Worm (Caenorhabditis elegans) whole organism, L1 larva: ENCODE results near the gene E02H1.6.
A peak's percentile ranks its signal among the peaks of the same experiment; 100 is the strongest.

Experiments
- C04F5.9 ChIP-seq: sonication (generic microtip); optimal IDR thresholded peaks from 2 replicates; lab custom pipeline; 2016; ENCODE audit warnings: missing genetic modification characterization, missing compliant biosample characterization
- C16A3.4 ChIP-seq: fragments of 150-350 bp; optimal IDR thresholded peaks from 2 replicates; lab custom pipeline; 2014; ENCODE audit warnings: missing biosample characterization, missing genetic modification characterization
- C34B4.2 ChIP-seq: sonication (generic microtip); optimal IDR thresholded peaks from 2 replicates; lab custom pipeline; 2017; ENCODE audit warnings: mild to moderate bottlenecking, missing genetic modification characterization, missing compliant biosample characterization
- F16B12.6 ChIP-seq: fragments of 150-350 bp; optimal IDR thresholded peaks from 2 replicates; lab custom pipeline; 2014; ENCODE audit warnings: missing biosample characterization, missing genetic modification characterization
- Y116A8C.19 ChIP-seq: sonication (generic microtip); optimal IDR thresholded peaks from 2 replicates; lab custom pipeline; 2016; ENCODE audit warnings: missing compliant biosample characterization, missing genetic modification characterization, borderline replicate concordance
- aly-2 ChIP-seq: fragments of 150-350 bp; optimal IDR thresholded peaks from 2 replicates; lab custom pipeline; 2014; ENCODE audit warnings: missing biosample characterization, missing genetic modification characterization
- ama-1 ChIP-seq: fragments of 150-350 bp; optimal IDR thresholded peaks from 2 replicates; lab custom pipeline; 2014
- blmp-1 ChIP-seq: fragments of 150-350 bp; optimal IDR thresholded peaks from 2 replicates; lab custom pipeline; 2014; ENCODE audit warnings: missing biosample characterization, missing genetic modification characterization
- ceh-63 ChIP-seq: fragments of 200-800 bp; sonication (Bioruptor generic); optimal IDR thresholded peaks from 2 replicates; lab custom pipeline; 2018; ENCODE audit warnings: mild to moderate bottlenecking, missing genetic modification characterization, missing compliant biosample characterization
- ceh-82 ChIP-seq, 3 experiments: fragments of 150-350 bp in 1 of 3; sonication (generic microtip) in 2 of 3; optimal IDR thresholded peaks; 2 replicates each; lab custom pipeline; 2014 to 2017; ENCODE audit warnings: missing biosample characterization in 3 of 3, missing genetic modification characterization in 3 of 3
- ceh-88 ChIP-seq: fragments of 200-800 bp; sonication (Bioruptor generic); IDR thresholded peaks from 2 replicates; pipeline ENCODE4 v1.3.6; 2022; ENCODE audit warnings: missing genetic modification characterization, missing compliant biosample characterization
- ceh-90 ChIP-seq: sonication (generic microtip); optimal IDR thresholded peaks from 2 replicates; lab custom pipeline; 2016; ENCODE audit warnings: missing genetic modification characterization, missing compliant biosample characterization
- dsc-1 ChIP-seq: sonication (generic microtip); optimal IDR thresholded peaks from 2 replicates; lab custom pipeline; 2016; ENCODE audit warnings: mild to moderate bottlenecking, missing genetic modification characterization, missing compliant biosample characterization
- efl-3 ChIP-seq: fragments of 200-800 bp; sonication (Bioruptor generic); optimal IDR thresholded peaks from 2 replicates; lab custom pipeline; 2018; ENCODE audit warnings: mild to moderate bottlenecking, missing genetic modification characterization, missing compliant biosample characterization
- elt-2 ChIP-seq: sonication (generic microtip); optimal IDR thresholded peaks from 2 replicates; lab custom pipeline; 2016; ENCODE audit warnings: missing genetic modification characterization, mild to moderate bottlenecking, inconsistent platforms, missing compliant biosample characterization, missing genetic modification reagents
- elt-3 ChIP-seq, 6 experiments: fragments of 150-350 bp in 1 of 6; sonication (generic microtip); optimal IDR thresholded peaks; 2 replicates each; lab custom pipeline; 2017 to 2018; ENCODE audit warnings: missing biosample characterization in 6 of 6, missing genetic modification characterization in 6 of 6, inconsistent platforms in 1 of 6
- ets-5 ChIP-seq: fragments of 200-800 bp; sonication (Bioruptor generic); IDR thresholded peaks from 2 replicates; pipeline ENCODE4 v1.3.6; 2022; ENCODE audit warnings: missing genetic modification characterization, missing compliant biosample characterization
- fkh-10 ChIP-seq: sonication (generic microtip); optimal IDR thresholded peaks from 2 replicates; lab custom pipeline; 2017; ENCODE audit warnings: missing biosample characterization, missing genetic modification reagents, missing genetic modification characterization
- fkh-4 ChIP-seq: sonication (generic microtip); optimal IDR thresholded peaks from 2 replicates; lab custom pipeline; 2016; ENCODE audit warnings: missing compliant biosample characterization, missing genetic modification characterization, borderline replicate concordance
- fkh-8 ChIP-seq: sonication (generic microtip); optimal IDR thresholded peaks from 2 replicates; lab custom pipeline; 2016; ENCODE audit warnings: mild to moderate bottlenecking, missing genetic modification characterization, missing compliant biosample characterization
- grh-1 ChIP-seq: fragments of 200-800 bp; sonication (Bioruptor generic); IDR thresholded peaks from 2 replicates; pipeline ENCODE4 v1.3.6; 2022; ENCODE audit warnings: missing genetic modification reagents, missing genetic modification characterization, missing compliant biosample characterization
- hlh-17 ChIP-seq: fragments of 200-800 bp; sonication (Bioruptor generic); optimal IDR thresholded peaks from 2 replicates; lab custom pipeline; 2018; ENCODE audit warnings: missing genetic modification characterization, mild to moderate bottlenecking, missing compliant biosample characterization, moderate library complexity, borderline replicate concordance
- hlh-4 ChIP-seq: sonication (generic microtip); optimal IDR thresholded peaks from 2 replicates; lab custom pipeline; 2016; ENCODE audit warnings: mild to moderate bottlenecking, missing genetic modification characterization, missing compliant biosample characterization
- hpl-2 ChIP-seq: fragments of 150-350 bp; optimal IDR thresholded peaks from 2 replicates; lab custom pipeline; 2014; ENCODE audit warnings: missing biosample characterization, missing genetic modification reagents, missing genetic modification characterization
- irx-1 ChIP-seq: sonication (generic microtip); optimal IDR thresholded peaks from 2 replicates; lab custom pipeline; 2016; ENCODE audit warnings: missing genetic modification characterization, missing compliant biosample characterization
- jun-1 ChIP-seq: fragments of 150-350 bp; optimal IDR thresholded peaks from 2 replicates; lab custom pipeline; 2014; ENCODE audit warnings: missing biosample characterization, missing genetic modification reagents, missing genetic modification characterization
- lin-13 ChIP-seq: fragments of 150-350 bp; optimal IDR thresholded peaks from 2 replicates; lab custom pipeline; 2014; ENCODE audit warnings: missing biosample characterization, missing genetic modification reagents, missing genetic modification characterization
- lin-15B ChIP-seq: fragments of 150-350 bp; sonication (generic microtip); optimal IDR thresholded peaks from 3 replicates; lab custom pipeline; 2014; ENCODE audit warnings: missing biosample characterization, missing genetic modification characterization
- lin-35 ChIP-seq, 2 experiments: fragments of 150-350 bp; optimal IDR thresholded peaks; 2 replicates each; lab custom pipeline; 2014; ENCODE audit warnings: missing biosample characterization in 2 of 2, missing genetic modification characterization in 2 of 2, missing genetic modification reagents in 2 of 2
- lin-39 ChIP-seq: fragments of 150-350 bp; optimal IDR thresholded peaks from 2 replicates; lab custom pipeline; 2014; ENCODE audit warnings: missing biosample characterization, missing genetic modification reagents, missing genetic modification characterization
- lir-3 ChIP-seq: sonication (generic microtip); optimal IDR thresholded peaks from 2 replicates; lab custom pipeline; 2016; ENCODE audit warnings: mild to moderate bottlenecking, missing genetic modification characterization, moderate library complexity, missing compliant biosample characterization; ENCODE audit not compliant: poor library complexity
- mab-9 ChIP-seq: fragments of 200-800 bp; sonication (Bioruptor generic); IDR thresholded peaks from 2 replicates; pipeline ENCODE4 v1.3.6; 2022; ENCODE audit warnings: missing genetic modification reagents, missing genetic modification characterization, missing compliant biosample characterization
- mdl-1 ChIP-seq, 2 experiments: fragments of 150-350 bp; optimal IDR thresholded peaks; 2 replicates each; lab custom pipeline; 2014 to 2017; ENCODE audit warnings: missing biosample characterization in 2 of 2, missing genetic modification characterization in 2 of 2, inconsistent platforms in 1 of 2
- nhr-19 ChIP-seq: fragments of 200-800 bp; sonication (Bioruptor generic); conservative IDR thresholded peaks from 2 replicates; pipeline ENCODE4 v1.3.6; 2022; ENCODE audit warnings: missing genetic modification characterization, missing compliant biosample characterization
- nhr-28 ChIP-seq: fragments of 150-350 bp; optimal IDR thresholded peaks from 2 replicates; lab custom pipeline; 2014; ENCODE audit warnings: missing biosample characterization, missing genetic modification characterization
- nhr-47 ChIP-seq: sonication (generic microtip); optimal IDR thresholded peaks from 2 replicates; lab custom pipeline; 2016; ENCODE audit warnings: mild to moderate bottlenecking, missing genetic modification characterization, moderate library complexity, missing compliant biosample characterization
- nhr-71 ChIP-seq: sonication (generic microtip); optimal IDR thresholded peaks from 2 replicates; lab custom pipeline; 2016; ENCODE audit warnings: mild to moderate bottlenecking, missing genetic modification characterization, moderate library complexity, missing compliant biosample characterization
- nhr-76 ChIP-seq: sonication (generic microtip); optimal IDR thresholded peaks from 2 replicates; lab custom pipeline; 2017; ENCODE audit warnings: missing biosample characterization, missing genetic modification characterization
- nhr-77 ChIP-seq: fragments of 150-350 bp; optimal IDR thresholded peaks from 2 replicates; lab custom pipeline; 2014; ENCODE audit warnings: missing biosample characterization, missing genetic modification characterization
- nhr-85 ChIP-seq: sonication (generic microtip); peaks from one replicate; lab custom pipeline; 2016; ENCODE audit warnings: missing genetic modification characterization, inconsistent platforms, missing compliant biosample characterization
- pag-3 ChIP-seq: sonication (generic microtip); optimal IDR thresholded peaks from 2 replicates; lab custom pipeline; 2017; ENCODE audit warnings: missing genetic modification characterization, mild to moderate bottlenecking, missing compliant biosample characterization, antibody characterized with exemption, borderline replicate concordance; ENCODE audit not compliant: insufficient read depth
- rnt-1 ChIP-seq: sonication (generic microtip); optimal IDR thresholded peaks from 2 replicates; lab custom pipeline; 2016; ENCODE audit warnings: mild to moderate bottlenecking, missing genetic modification characterization, moderate library complexity, missing compliant biosample characterization
- sptf-1 ChIP-seq: fragments of 150-350 bp; optimal IDR thresholded peaks from 2 replicates; lab custom pipeline; 2014; ENCODE audit warnings: missing biosample characterization, missing genetic modification characterization
- sup-37 ChIP-seq: fragments of 200-800 bp; sonication (Bioruptor generic); optimal IDR thresholded peaks from 2 replicates; lab custom pipeline; 2018; ENCODE audit warnings: mild to moderate bottlenecking, missing genetic modification characterization, missing compliant biosample characterization
- swsn-7 ChIP-seq: sonication (generic microtip); optimal IDR thresholded peaks from 2 replicates; lab custom pipeline; 2016; ENCODE audit warnings: missing genetic modification characterization, missing compliant biosample characterization
- tbx-2 ChIP-seq: sonication (generic microtip); optimal IDR thresholded peaks from 2 replicates; lab custom pipeline; 2016; ENCODE audit warnings: missing genetic modification characterization, missing compliant biosample characterization
- tlp-1 ChIP-seq: fragments of 150-350 bp; optimal IDR thresholded peaks from 2 replicates; lab custom pipeline; 2014; ENCODE audit warnings: missing biosample characterization, missing genetic modification characterization
- unc-30 ChIP-seq: sonication (generic microtip); optimal IDR thresholded peaks from 2 replicates; lab custom pipeline; 2017; ENCODE audit warnings: missing biosample characterization, missing genetic modification characterization
- unc-62 ChIP-seq: fragments of 150-350 bp; optimal IDR thresholded peaks from 2 replicates; lab custom pipeline; 2014; ENCODE audit warnings: missing biosample characterization, missing genetic modification reagents, missing genetic modification characterization
- unc-86 ChIP-seq: sonication (generic microtip); optimal IDR thresholded peaks from 2 replicates; lab custom pipeline; 2016; ENCODE audit warnings: missing genetic modification characterization, missing compliant biosample characterization
- vab-15 ChIP-seq: sonication (generic microtip); optimal IDR thresholded peaks from 2 replicates; lab custom pipeline; 2017; ENCODE audit warnings: missing genotype, mild to moderate bottlenecking, missing genetic modification characterization, missing compliant biosample characterization
- zag-1 ChIP-seq: fragments of 150-350 bp; optimal IDR thresholded peaks from 2 replicates; lab custom pipeline; 2014; ENCODE audit warnings: missing biosample characterization, missing genetic modification characterization
- zip-4 ChIP-seq: fragments of 200-800 bp; sonication (Bioruptor generic); optimal IDR thresholded peaks from 2 replicates; lab custom pipeline; 2018; ENCODE audit warnings: mild to moderate bottlenecking, missing genetic modification characterization, moderate library complexity, missing compliant biosample characterization
- ztf-11 ChIP-seq, 2 experiments: sonication (generic microtip); optimal IDR thresholded peaks; 2 replicates each; lab custom pipeline; 2016 to 2017; ENCODE audit warnings: missing genetic modification characterization in 2 of 2, missing biosample characterization in 1 of 2, missing compliant biosample characterization in 1 of 2

E02H1.6 gene

DNA sequence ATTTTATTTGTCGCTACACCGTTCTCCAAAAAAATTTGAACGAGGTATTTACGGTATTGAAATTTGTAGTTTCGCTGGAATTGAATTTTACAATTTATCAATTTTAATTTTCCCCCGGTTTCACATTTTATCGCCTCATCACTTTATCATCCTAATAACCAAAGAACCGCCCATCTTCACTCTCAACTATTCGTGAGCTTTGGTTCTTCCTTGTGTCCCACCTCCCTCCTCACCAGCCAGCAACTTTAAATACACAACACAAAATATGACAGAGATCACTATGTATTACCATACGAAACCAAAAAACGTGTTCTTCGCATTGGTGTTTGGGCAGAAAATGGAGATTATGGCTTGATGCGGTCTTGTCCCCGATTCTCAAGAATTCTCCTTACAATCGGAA lies 7.6 kb downstream of the E02H1.6 start:
- TF ChIP-seq nhr-71 (tag; lab: Kevin White, UChicago) (no peak), nhr-85 (tag; lab: Kevin White, UChicago) (no peak), mab-9 (no peak), unc-86 (no peak), vab-15 (no peak), rnt-1 (tag; lab: Kevin White, UChicago) (no peak), nhr-28 (no peak), zag-1 (no peak), sup-37 (no peak), blmp-1 (tag; lab: Kevin White, UChicago) (peak; percentile 44), Y116A8C.19 (no peak), lin-15B (tag; lab: Kevin White, UChicago) (no peak), mdl-1 (tag; optimal IDR thresholded peaks at IDR 0.05; lab: Kevin White, UChicago) (peak in 1 of 2 experiments; percentile 11), nhr-77 (tag; lab: Kevin White, UChicago) (no peak), unc-30 (tag; lab: Kevin White, UChicago) (no peak), nhr-76 (tag; lab: Kevin White, UChicago) (no peak), ets-5 (GFP tag; lab: Robert Waterston, UW) (no peak), ceh-90 (tag; lab: Kevin White, UChicago) (no peak), lin-13 (no peak), F16B12.6 (no peak), ztf-11 (tag; optimal IDR thresholded peaks at IDR 0.05; lab: Kevin White, UChicago) (no peak), nhr-19 (GFP tag; lab: Robert Waterston, UW) (peak; percentile 71), efl-3 (GFP tag; lab: Kevin White, UChicago) (no peak), irx-1 (no peak), zip-4 (GFP tag; lab: Kevin White, UChicago) (no peak), hlh-4 (no peak), lin-39 (no peak), fkh-8 (tag; lab: Kevin White, UChicago) (no peak), nhr-47 (tag; lab: Kevin White, UChicago) (no peak), tbx-2 (no peak), ama-1 (lab: Kevin White, UChicago) (peak; percentile 45), ceh-82 (tag; optimal IDR thresholded peaks at IDR 0.05; lab: Kevin White, UChicago) (no peak), jun-1 (tag; lab: Kevin White, UChicago) (no peak), ceh-88 (GFP tag; lab: Robert Waterston, UW) (no peak), ceh-63 (GFP tag; lab: Kevin White, UChicago) (no peak), tlp-1 (tag; lab: Kevin White, UChicago) (no peak), lin-35 (GFP tag; optimal IDR thresholded peaks at IDR 0.05; lab: Kevin White, UChicago) (peak in 1 of 2 experiments; percentile 65), pag-3 (no peak), fkh-10 (no peak), C34B4.2 (no peak), C04F5.9 (tag; lab: Kevin White, UChicago) (no peak), hpl-2 (GFP tag; lab: Kevin White, UChicago) (no peak), lir-3 (tag; lab: Kevin White, UChicago) (no peak), C16A3.4 (peak; percentile 14), elt-3 (tag; optimal IDR thresholded peaks at IDR 0.05; lab: Kevin White, UChicago) (no peak), elt-2 (tag; lab: Kevin White, UChicago) (peak; percentile 0), sptf-1 (tag; lab: Kevin White, UChicago) (no peak), hlh-17 (GFP tag; lab: Kevin White, UChicago) (no peak), fkh-4 (tag; lab: Kevin White, UChicago) (no peak), dsc-1 (tag; lab: Kevin White, UChicago) (no peak), aly-2 (no peak), grh-1 (no peak), swsn-7 (tag; lab: Kevin White, UChicago) (no peak), unc-62 (no peak)
